Fruit fly (Drosophila melanogaster) whole organism, embryonic: ENCODE results near the gene Amacr.

ENCODE experiments used
- CG10274 ChIP-seq: fragments of 200-800 bp; sonication (Bioruptor generic); optimal IDR thresholded peaks from 3 replicates; lab custom pipeline; 2017; ENCODE audit warnings: missing biosample characterization, mild to moderate bottlenecking, missing genetic modification characterization
- CG11247 ChIP-seq: fragments of 200-800 bp; sonication (Bioruptor generic); IDR thresholded peaks from 2 replicates; pipeline ENCODE4 v1.3.6; 2022; ENCODE audit warnings: missing biosample characterization, missing genetic modification characterization
- CG11456 ChIP-seq: fragments of 200-800 bp; sonication (Bioruptor generic); IDR thresholded peaks from 3 replicates; pipeline ENCODE4 v1.3.6; 2022; ENCODE audit warnings: missing biosample characterization, missing genetic modification characterization
- CG12391 ChIP-seq: fragments of 200-800 bp; sonication (Bioruptor generic); optimal IDR thresholded peaks from 3 replicates; lab custom pipeline; 2018; ENCODE audit warnings: missing biosample characterization, mild to moderate bottlenecking, missing genetic modification characterization, moderate library complexity
- CG12744 ChIP-seq: fragments of 200-800 bp; sonication (Bioruptor generic); optimal IDR thresholded peaks from 2 replicates; lab custom pipeline; 2016; ENCODE audit warnings: missing biosample characterization, missing genetic modification characterization
- CG12942 ChIP-seq: fragments of 200-800 bp; sonication (Bioruptor generic); optimal IDR thresholded peaks from 3 replicates; lab custom pipeline; 2016; ENCODE audit warnings: missing biosample characterization, missing genetic modification characterization
- CG13424 ChIP-seq: fragments of 200-800 bp; sonication (Bioruptor generic); optimal IDR thresholded peaks from 2 replicates; lab custom pipeline; 2019; ENCODE audit warnings: missing biosample characterization, mild to moderate bottlenecking, missing genetic modification characterization, moderate library complexity
- CG1602 ChIP-seq: fragments of 200-800 bp; sonication (Bioruptor generic); optimal IDR thresholded peaks from 3 replicates; lab custom pipeline; 2016; ENCODE audit warnings: missing biosample characterization, missing genetic modification characterization
- CG17359 ChIP-seq: fragments of 200-800 bp; sonication (Bioruptor generic); optimal IDR thresholded peaks from 3 replicates; lab custom pipeline; 2018; ENCODE audit warnings: missing biosample characterization, mild to moderate bottlenecking, missing genetic modification characterization, moderate library complexity
- CG18262 ChIP-seq: fragments of 200-800 bp; optimal IDR thresholded peaks from 3 replicates; lab custom pipeline; 2019; ENCODE audit warnings: missing biosample characterization, mild to moderate bottlenecking, missing genetic modification characterization, moderate library complexity
- CG18476 ChIP-seq: fragments of 200-800 bp; sonication (Bioruptor generic); optimal IDR thresholded peaks from 2 replicates; lab custom pipeline; 2016; ENCODE audit warnings: missing biosample characterization, mild to moderate bottlenecking, missing genetic modification characterization
- CG18599 ChIP-seq: fragments of 200-800 bp; sonication (Bioruptor generic); optimal IDR thresholded peaks from 3 replicates; lab custom pipeline; 2017; ENCODE audit warnings: missing biosample characterization, missing genetic modification characterization, mild to moderate bottlenecking, moderate library complexity, missing genetic modification reagents
- CG31365 ChIP-seq: fragments of 200-800 bp; sonication (Bioruptor generic); optimal IDR thresholded peaks from 2 replicates; lab custom pipeline; 2018; ENCODE audit warnings: missing biosample characterization, mild to moderate bottlenecking, missing genetic modification characterization
- CG32772 ChIP-seq: fragments of 200-800 bp; sonication (Bioruptor generic); IDR thresholded peaks from 2 replicates; pipeline ENCODE4 v1.3.6; 2022; ENCODE audit warnings: missing biosample characterization, missing genetic modification characterization
- CG34224 ChIP-seq: fragments of 200-800 bp; sonication (Bioruptor generic); IDR thresholded peaks from 3 replicates; pipeline ENCODE4 v1.3.6; 2022; ENCODE audit warnings: missing biosample characterization, missing genetic modification characterization; ENCODE audit not compliant: partially characterized antibody
- CG4424 ChIP-seq: fragments of 200-800 bp; sonication (Bioruptor generic); optimal IDR thresholded peaks from 3 replicates; lab custom pipeline; 2016; ENCODE audit warnings: missing biosample characterization, missing genetic modification characterization
- CG6791 ChIP-seq: fragments of 200-800 bp; sonication (Bioruptor generic); IDR thresholded peaks from 3 replicates; pipeline ENCODE4 v1.3.6; 2022; ENCODE audit warnings: missing biosample characterization, missing genetic modification characterization; ENCODE audit not compliant: partially characterized antibody
- CG7987 ChIP-seq: fragments of 200-800 bp; sonication (Bioruptor generic); optimal IDR thresholded peaks from 2 replicates; lab custom pipeline; 2018; ENCODE audit warnings: missing biosample characterization, mild to moderate bottlenecking, missing genetic modification characterization, moderate library complexity
- CG9215 ChIP-seq: fragments of 200-800 bp; sonication (Bioruptor generic); IDR thresholded peaks from 2 replicates; pipeline ENCODE4 v1.3.6; 2022; ENCODE audit warnings: missing biosample characterization, missing genetic modification characterization
- CG9437 ChIP-seq: fragments of 200-800 bp; sonication (Bioruptor generic); optimal IDR thresholded peaks from 2 replicates; lab custom pipeline; 2018; ENCODE audit warnings: missing biosample characterization, mild to moderate bottlenecking, missing genetic modification characterization
- CG9797 ChIP-seq: fragments of 200-800 bp; sonication (Bioruptor generic); optimal IDR thresholded peaks from 3 replicates; lab custom pipeline; 2018; ENCODE audit warnings: missing biosample characterization, mild to moderate bottlenecking, missing genetic modification characterization
- Dbx ChIP-seq: fragments of 200-800 bp; sonication (Bioruptor generic); IDR thresholded peaks from 3 replicates; pipeline ENCODE4 v1.3.6; 2022; ENCODE audit warnings: missing biosample characterization, missing genetic modification characterization
- Fer3 ChIP-seq: fragments of 200-800 bp; sonication (Bioruptor generic); optimal IDR thresholded peaks from 2 replicates; lab custom pipeline; 2018; ENCODE audit warnings: missing biosample characterization, mild to moderate bottlenecking, missing genetic modification characterization, moderate library complexity
- H15 ChIP-seq: fragments of 200-800 bp; sonication (Bioruptor generic); IDR thresholded peaks from 3 replicates; pipeline ENCODE4 v1.3.6; 2022; ENCODE audit warnings: missing biosample characterization, missing genetic modification characterization
- Hand ChIP-seq: fragments of 200-800 bp; sonication (Bioruptor generic); optimal IDR thresholded peaks from 2 replicates; lab custom pipeline; 2017; ENCODE audit warnings: mild to moderate bottlenecking, missing biosample characterization, missing genetic modification reagents, missing genetic modification characterization
- Jarid2 ChIP-seq: fragments of 200-800 bp; sonication (Bioruptor generic); optimal IDR thresholded peaks from 3 replicates; lab custom pipeline; 2017; ENCODE audit warnings: mild to moderate bottlenecking, missing biosample characterization, missing genetic modification reagents, missing genetic modification characterization
- Mes4 ChIP-seq: fragments of 200-800 bp; sonication (Bioruptor generic); optimal IDR thresholded peaks from 2 replicates; lab custom pipeline; 2016; ENCODE audit warnings: missing biosample characterization, missing genetic modification characterization
- NC2β ChIP-seq: fragments of 200-800 bp; sonication (Bioruptor generic); optimal IDR thresholded peaks from 2 replicates; lab custom pipeline; 2016; ENCODE audit warnings: missing biosample characterization, missing genetic modification characterization
- PHDP ChIP-seq: fragments of 200-800 bp; sonication (Bioruptor generic); optimal IDR thresholded peaks from 3 replicates; lab custom pipeline; 2018; ENCODE audit warnings: missing biosample characterization, mild to moderate bottlenecking, missing genetic modification characterization, moderate library complexity
- Sin3A ChIP-seq: fragments of >200 bp; optimal IDR thresholded peaks from 2 replicates; lab custom pipeline; 2018
- Taf1 ChIP-seq: fragments of 200-800 bp; sonication (Bioruptor generic); IDR thresholded peaks from 2 replicates; pipeline ENCODE4 v1.3.6; 2022; ENCODE audit warnings: missing biosample characterization, missing genetic modification characterization
- Vsx1 ChIP-seq: fragments of 200-800 bp; sonication (Bioruptor generic); optimal IDR thresholded peaks from 2 replicates; lab custom pipeline; 2017; ENCODE audit warnings: missing biosample characterization, mild to moderate bottlenecking, missing genetic modification characterization, missing genetic modification reagents
- abd-A ChIP-seq: fragments of 200-800 bp; sonication (Bioruptor generic); optimal IDR thresholded peaks from 3 replicates; lab custom pipeline; 2019; ENCODE audit warnings: missing biosample characterization, mild to moderate bottlenecking, missing genetic modification characterization, moderate library complexity
- cg ChIP-seq: fragments of 200-800 bp; sonication (Bioruptor generic); optimal IDR thresholded peaks from 3 replicates; lab custom pipeline; 2019; ENCODE audit warnings: missing biosample characterization, mild to moderate bottlenecking, missing genetic modification characterization, moderate library complexity
- crc ChIP-seq: fragments of 200-800 bp; sonication (Bioruptor generic); optimal IDR thresholded peaks from 2 replicates; lab custom pipeline; 2016; ENCODE audit warnings: missing biosample characterization, missing genetic modification characterization
- dm ChIP-seq: fragments of 200-800 bp; sonication (Bioruptor generic); optimal IDR thresholded peaks from 3 replicates; lab custom pipeline; 2016; ENCODE audit warnings: missing biosample characterization, missing genetic modification characterization
- emc ChIP-seq: fragments of 200-800 bp; sonication (Bioruptor generic); optimal IDR thresholded peaks from 2 replicates; lab custom pipeline; 2016; ENCODE audit warnings: missing biosample characterization, missing genetic modification characterization
- gem ChIP-seq: fragments of 200-800 bp; sonication (Bioruptor generic); optimal IDR thresholded peaks from 2 replicates; lab custom pipeline; 2019; ENCODE audit warnings: missing biosample characterization, mild to moderate bottlenecking, missing genetic modification characterization, moderate library complexity
- gro ChIP-seq: fragments of 200-800 bp; sonication (Bioruptor generic); optimal IDR thresholded peaks from 2 replicates; lab custom pipeline; 2016; ENCODE audit warnings: missing biosample characterization, missing genetic modification characterization
- h ChIP-seq: fragments of >200 bp; optimal IDR thresholded peaks from 2 replicates; lab custom pipeline; 2017
- jigr1 ChIP-seq: fragments of 200-800 bp; sonication (Bioruptor generic); IDR thresholded peaks from 3 replicates; pipeline ENCODE4 v1.3.6; 2022; ENCODE audit warnings: missing biosample characterization, missing genetic modification characterization
- kni ChIP-seq: fragments of 200-800 bp; sonication (Bioruptor generic); optimal IDR thresholded peaks from 3 replicates; lab custom pipeline; 2017; ENCODE audit warnings: mild to moderate bottlenecking, missing biosample characterization, missing genetic modification reagents, missing genetic modification characterization
- knrl ChIP-seq: fragments of 200-800 bp; sonication (Bioruptor generic); IDR thresholded peaks from 3 replicates; pipeline ENCODE4 v1.3.6; 2022; ENCODE audit warnings: missing biosample characterization, missing genetic modification characterization; ENCODE audit not compliant: partially characterized antibody
- lbe ChIP-seq: fragments of 200-800 bp; sonication (Bioruptor generic); optimal IDR thresholded peaks from 2 replicates; lab custom pipeline; 2016; ENCODE audit warnings: missing biosample characterization, mild to moderate bottlenecking, missing genetic modification characterization
- lov ChIP-seq, 2 experiments: fragments of 200-800 bp in 1 of 2; fragments of >200 bp in 1 of 2; sonication (Bioruptor generic) in 1 of 2; IDR thresholded peaks in 1 of 2; optimal IDR thresholded peaks in 1 of 2; 2 replicates in 1 of 2; 3 replicates in 1 of 2; pipeline versions ENCODE4 v1.3.6 to Lab custom; 2017 to 2022; ENCODE audit warnings: missing biosample characterization in 1 of 2, missing genetic modification characterization in 1 of 2
- pita ChIP-seq: fragments of 200-800 bp; sonication (Bioruptor generic); optimal IDR thresholded peaks from 2 replicates; lab custom pipeline; 2017; ENCODE audit warnings: missing biosample characterization, mild to moderate bottlenecking, missing genetic modification characterization
- so ChIP-seq: fragments of 200-800 bp; sonication (Bioruptor generic); IDR thresholded peaks from 3 replicates; pipeline ENCODE4 v1.3.6; 2022; ENCODE audit warnings: missing biosample characterization, missing genetic modification characterization
- tio ChIP-seq: fragments of 200-800 bp; sonication (Bioruptor generic); optimal IDR thresholded peaks from 2 replicates; lab custom pipeline; 2017; ENCODE audit warnings: missing biosample characterization, missing genetic modification characterization, inconsistent platforms
- unpg ChIP-seq: fragments of 200-800 bp; sonication (Bioruptor generic); optimal IDR thresholded peaks from 3 replicates; lab custom pipeline; 2018; ENCODE audit warnings: missing biosample characterization, mild to moderate bottlenecking, missing genetic modification characterization, moderate library complexity
- vfl ChIP-seq: fragments of 200-800 bp; sonication (Bioruptor generic); optimal IDR thresholded peaks from 2 replicates; lab custom pipeline; 2016; ENCODE audit warnings: missing biosample characterization, missing genetic modification characterization

Gene Amacr

DNA sequence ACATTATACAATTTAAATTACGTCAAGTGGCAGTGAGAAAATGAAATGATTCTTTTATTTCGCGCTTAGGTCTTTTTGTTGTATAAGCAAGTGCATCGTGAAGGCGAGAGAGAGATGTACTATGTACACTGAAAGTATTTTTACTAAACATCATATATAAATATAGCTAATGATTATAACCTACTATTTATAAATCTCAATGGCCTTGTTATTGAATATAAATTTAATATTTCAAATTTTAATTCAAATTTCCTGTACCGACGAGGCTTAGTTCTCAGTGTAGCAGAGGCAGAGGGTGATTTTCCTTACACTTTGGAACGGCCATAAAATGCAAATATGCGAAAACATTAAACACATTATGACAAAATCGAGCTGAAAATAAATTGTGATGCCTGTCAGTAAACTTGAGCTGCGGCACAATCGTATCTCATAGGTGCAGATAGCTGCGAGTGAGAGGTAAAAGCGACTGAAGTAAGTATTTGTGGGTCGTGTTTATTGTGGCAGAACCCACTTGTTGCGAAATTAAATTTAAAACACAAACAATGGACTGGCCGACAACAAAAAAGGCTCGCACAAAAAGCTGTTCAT, 9.9 kb upstream of the Amacr start (continued):
- no peak for TF ChIP-seq Jarid2 (GFP tag; lab: Kevin White, UChicago)
- no peak for TF ChIP-seq crc (GFP tag; lab: Kevin White, UChicago)
- no peak for TF ChIP-seq Vsx1 (GFP tag; lab: Kevin White, UChicago)
- TF ChIP-seq CG12391 (tag; lab: Kevin White, UChicago) = peak; percentile 62
- no peak for TF ChIP-seq CG9437 (GFP tag; lab: Kevin White, UChicago)
- TF ChIP-seq kni (GFP tag; lab: Kevin White, UChicago) = no peak
- no peak for TF ChIP-seq emc (GFP tag; lab: Kevin White, UChicago)
- no peak for TF ChIP-seq vfl
- TF ChIP-seq CG9797 (GFP tag; lab: Kevin White, UChicago) = no peak
- peak; percentile 44 for TF ChIP-seq CG4424
- no peak for TF ChIP-seq Hand (GFP tag; lab: Kevin White, UChicago)
- TF ChIP-seq CG12744 (GFP tag; lab: Kevin White, UChicago) = no peak
- no peak for TF ChIP-seq CG10274 (GFP tag; lab: Kevin White, UChicago)
- TF ChIP-seq lbe (GFP tag; lab: Kevin White, UChicago) = peak; percentile 79
- no peak for TF ChIP-seq Mes4 (GFP tag; lab: Kevin White, UChicago)
- no peak for TF ChIP-seq pita (GFP tag; lab: Kevin White, UChicago)
- peak; percentile 63 for TF ChIP-seq CG18262 (tag; lab: Kevin White, UChicago)
- no peak for TF ChIP-seq Sin3A
- TF ChIP-seq CG6791 (GFP tag; lab: Robert Waterston, UW) = no peak
- TF ChIP-seq dm (GFP tag; lab: Kevin White, UChicago) = no peak
- peak; percentile 30 for TF ChIP-seq Fer3 (tag; lab: Kevin White, UChicago)
- TF ChIP-seq CG7987 (GFP tag; lab: Kevin White, UChicago) = no peak
- TF ChIP-seq CG13424 (tag; lab: Kevin White, UChicago) = peak; percentile 45
- TF ChIP-seq NC2β (GFP tag; lab: Kevin White, UChicago) = no peak
- TF ChIP-seq lov (optimal IDR thresholded peaks at IDR 0.05; lab: Kevin White, UChicago) = no peak
- TF ChIP-seq lov (GFP tag; IDR thresholded peaks at IDR 0.05; lab: Robert Waterston, UW) = no peak
- TF ChIP-seq abd-A (tag; lab: Kevin White, UChicago) = no peak
- peak; percentile 59 for TF ChIP-seq CG17359
- peak; percentile 54 for TF ChIP-seq unpg (GFP tag; lab: Kevin White, UChicago)
- no peak for TF ChIP-seq CG9215 (GFP tag; lab: Robert Waterston, UW)
- peak; percentile 75 for TF ChIP-seq gem
- no peak for TF ChIP-seq knrl (GFP tag; lab: Robert Waterston, UW)
- peak; percentile 28 for TF ChIP-seq tio (GFP tag; lab: Kevin White, UChicago)
- peak; percentile 46 for TF ChIP-seq PHDP
- TF ChIP-seq jigr1 (GFP tag; lab: Robert Waterston, UW) = no peak
- TF ChIP-seq CG18476 (GFP tag; lab: Kevin White, UChicago) = no peak
- TF ChIP-seq CG11247 (GFP tag; lab: Robert Waterston, UW) = peak; percentile 7; the same call in 1 of the 2 replicates
- TF ChIP-seq CG1602 (GFP tag; lab: Kevin White, UChicago) = peak; percentile 35
- TF ChIP-seq gro = no peak
- TF ChIP-seq h (lab: Kevin White, UChicago) = no peak
- no peak for TF ChIP-seq cg (GFP tag; lab: Kevin White, UChicago)
- TF ChIP-seq CG18599 (GFP tag; lab: Kevin White, UChicago) = peak; percentile 43
- no peak for TF ChIP-seq Taf1
- TF ChIP-seq CG34224 = no peak
- peak; percentile 16; the same call in 1 of the 2 replicates for TF ChIP-seq CG32772 (GFP tag; lab: Robert Waterston, UW)
- TF ChIP-seq H15 = no peak
- TF ChIP-seq CG11456 = no peak
- TF ChIP-seq CG12942 (GFP tag; lab: Kevin White, UChicago) = peak; percentile 31
- no peak for TF ChIP-seq Dbx
- TF ChIP-seq so (GFP tag; lab: Robert Waterston, UW) = peak; percentile 64; the same call in 2 of the 3 replicates
- TF ChIP-seq CG31365 (tag; lab: Kevin White, UChicago) = no peak
